Worm (Caenorhabditis elegans): ENCODE data around the gene M02D8.5.

DNA sequence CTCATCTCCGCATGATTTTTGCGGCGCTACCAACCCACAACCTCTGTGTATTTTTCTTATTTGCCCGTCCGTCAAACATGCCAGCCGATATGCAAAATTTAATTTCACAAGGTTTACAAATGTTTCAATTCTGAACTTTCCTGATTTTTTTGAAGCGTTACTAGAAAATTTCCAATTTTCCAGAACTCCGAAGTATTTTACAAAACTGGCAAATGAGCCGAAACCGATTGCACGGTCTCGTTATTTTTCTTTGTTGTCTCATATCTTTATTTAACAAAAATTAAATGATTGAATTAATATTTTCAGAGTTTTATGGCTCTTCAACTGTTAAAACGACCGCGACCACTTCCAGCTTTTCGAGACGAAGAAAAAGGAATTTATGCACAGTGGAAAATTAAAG is 53.3 kb downstream of the M02D8.5 start, which contains the start of gene F53A9.3:
- TF ChIP-seq pes-1 (GFP tag; IDR thresholded peaks at IDR 0.05) (no peak), ama-1 (optimal IDR thresholded peaks at IDR 0.05) (no peak), tra-4 (tag; optimal IDR thresholded peaks at IDR 0.05) (no peak), aly-1 (tag; optimal IDR thresholded peaks at IDR 0.05) (no peak), hnd-1 (tag; optimal IDR thresholded peaks at IDR 0.05) (no peak), ceh-13 (GFP tag; optimal IDR thresholded peaks at IDR 0.05) (no peak)

All from whole organism, early embryonic.